Worm (Caenorhabditis elegans) whole organism, L4 larva: ENCODE data around the gene srbc-79.

ENCODE experiments used
- F26F4.8 ChIP-seq: fragments of 200-800 bp; sonication (Bioruptor generic); conservative IDR thresholded peaks from 2 replicates; pipeline ENCODE4 v1.3.6; 2022; ENCODE audit warnings: missing genetic modification characterization, missing compliant biosample characterization
- F44E2.7 ChIP-seq: fragments of 200-800 bp; sonication (Bioruptor generic); IDR thresholded peaks from 2 replicates; pipeline ENCODE4 v2.1.2; 2022; ENCODE audit warnings: missing genetic modification characterization, missing compliant biosample characterization
- R02D3.7 ChIP-seq: fragments of 150-350 bp; sonication (generic microtip); optimal IDR thresholded peaks from 3 replicates; lab custom pipeline; 2014; ENCODE audit warnings: missing biosample characterization, missing genetic modification characterization
- T20F7.1 ChIP-seq: fragments of 200-800 bp; sonication (Bioruptor generic); optimal IDR thresholded peaks from 2 replicates; lab custom pipeline; 2018; ENCODE audit warnings: mild to moderate bottlenecking, missing genetic modification characterization, missing compliant biosample characterization
- Y48G9A.11 ChIP-seq: fragments of 200-800 bp; sonication (Bioruptor generic); IDR thresholded peaks from 2 replicates; pipeline ENCODE4 v1.3.6; 2022; ENCODE audit warnings: missing genetic modification reagents, missing genetic modification characterization, missing compliant biosample characterization
- Y5F2A.4 ChIP-seq: fragments of 200-800 bp; sonication (Bioruptor generic); optimal IDR thresholded peaks from 2 replicates; lab custom pipeline; 2018; ENCODE audit warnings: mild to moderate bottlenecking, missing genetic modification characterization, missing compliant biosample characterization
- ZK546.5 ChIP-seq, 2 experiments: sonication (generic microtip); optimal IDR thresholded peaks; 2 replicates each; lab custom pipeline; 2017; ENCODE audit warnings: missing biosample characterization in 2 of 2, missing genetic modification characterization in 2 of 2
- aha-1 ChIP-seq: fragments of 150-350 bp; peaks from one replicate; lab custom pipeline; 2014; ENCODE audit warnings: missing biosample characterization, missing genetic modification characterization
- ama-1 ChIP-seq: fragments of 150-350 bp; optimal IDR thresholded peaks from 2 replicates; lab custom pipeline; 2014; ENCODE audit warnings: inconsistent platforms, mixed read lengths
- attf-4 ChIP-seq: sonication (generic microtip); optimal IDR thresholded peaks from 3 replicates; lab custom pipeline; 2017; ENCODE audit warnings: missing biosample characterization, missing genetic modification characterization
- ceh-20 ChIP-seq: fragments of 200-800 bp; sonication (Bioruptor generic); IDR thresholded peaks from 2 replicates; pipeline ENCODE4 v1.3.6; 2022; ENCODE audit warnings: missing genetic modification reagents, missing genetic modification characterization, missing compliant biosample characterization
- ceh-28 ChIP-seq: fragments of 150-350 bp; optimal IDR thresholded peaks from 2 replicates; lab custom pipeline; 2014; ENCODE audit warnings: missing biosample characterization, missing genetic modification reagents, missing genetic modification characterization
- ceh-32 ChIP-seq: sonication (generic microtip); optimal IDR thresholded peaks from 2 replicates; lab custom pipeline; 2016; ENCODE audit warnings: mild to moderate bottlenecking, missing genetic modification characterization, missing compliant biosample characterization; ENCODE audit not compliant: poor library complexity
- ceh-82 ChIP-seq: sonication (generic microtip); optimal IDR thresholded peaks from 2 replicates; lab custom pipeline; 2017; ENCODE audit warnings: missing biosample characterization, missing genetic modification characterization
- daf-12 ChIP-seq: fragments of 150-350 bp; optimal IDR thresholded peaks from 2 replicates; lab custom pipeline; 2014; ENCODE audit warnings: missing biosample characterization, missing genetic modification reagents, missing genetic modification characterization
- daf-8 ChIP-seq: fragments of 200-800 bp; sonication (Bioruptor generic); IDR thresholded peaks from 2 replicates; pipeline ENCODE4 v1.3.6; 2022; ENCODE audit warnings: missing genetic modification characterization, missing compliant biosample characterization
- dmd-6 ChIP-seq: fragments of 200-800 bp; sonication (Bioruptor generic); IDR thresholded peaks from 2 replicates; pipeline ENCODE4 v1.3.6; 2022; ENCODE audit warnings: missing genetic modification reagents, missing genetic modification characterization, missing compliant biosample characterization
- dmd-8 ChIP-seq: fragments of 200-800 bp; sonication (Bioruptor generic); IDR thresholded peaks from 2 replicates; pipeline ENCODE4 v1.3.6; 2022; ENCODE audit warnings: missing genetic modification characterization, missing compliant biosample characterization
- dmd-9 ChIP-seq: fragments of 200-800 bp; sonication (Bioruptor generic); IDR thresholded peaks from 2 replicates; pipeline ENCODE4 v1.3.6; 2022; ENCODE audit warnings: missing genetic modification reagents, missing genetic modification characterization, missing compliant biosample characterization
- duxl-1 ChIP-seq: sonication (generic microtip); optimal IDR thresholded peaks from 2 replicates; lab custom pipeline; 2016; ENCODE audit warnings: mild to moderate bottlenecking, missing genetic modification characterization, moderate library complexity, missing compliant biosample characterization; ENCODE audit not compliant: poor library complexity
- egl-27 ChIP-seq: sonication (generic microtip); optimal IDR thresholded peaks from 3 replicates; lab custom pipeline; 2017; ENCODE audit warnings: missing biosample characterization, missing genetic modification reagents, missing genetic modification characterization
- fkh-10 ChIP-seq: fragments of 150-350 bp; optimal IDR thresholded peaks from 2 replicates; lab custom pipeline; 2014; ENCODE audit warnings: missing biosample characterization, missing genetic modification reagents, missing genetic modification characterization
- fos-1 ChIP-seq: fragments of 150-350 bp; optimal IDR thresholded peaks from 2 replicates; lab custom pipeline; 2014; ENCODE audit warnings: missing biosample characterization, missing genetic modification characterization
- gei-8 ChIP-seq: fragments of 200-800 bp; sonication (Bioruptor generic); optimal IDR thresholded peaks from 2 replicates; lab custom pipeline; 2018; ENCODE audit warnings: mild to moderate bottlenecking, missing genetic modification characterization, missing compliant biosample characterization
- hmg-1.1 ChIP-seq: fragments of 200-800 bp; sonication (Bioruptor generic); IDR thresholded peaks from 2 replicates; pipeline ENCODE4 v1.3.6; 2022; ENCODE audit warnings: missing genetic modification reagents, missing genetic modification characterization, missing compliant biosample characterization
- lin-15B ChIP-seq: fragments of 150-350 bp; sonication (generic microtip); optimal IDR thresholded peaks from 3 replicates; lab custom pipeline; 2014; ENCODE audit warnings: missing biosample characterization, missing genetic modification characterization
- lin-29 ChIP-seq: fragments of 200-800 bp; sonication (Bioruptor generic); IDR thresholded peaks from 2 replicates; pipeline ENCODE4 v1.3.6; 2022; ENCODE audit warnings: missing genetic modification reagents, missing genetic modification characterization, missing compliant biosample characterization
- lin-38 ChIP-seq: fragments of 200-800 bp; sonication (Bioruptor generic); IDR thresholded peaks from 2 replicates; pipeline ENCODE4 v1.3.6; 2022; ENCODE audit warnings: missing genetic modification reagents, missing genetic modification characterization, missing compliant biosample characterization
- lin-39 ChIP-seq: fragments of 150-350 bp; optimal IDR thresholded peaks from 2 replicates; lab custom pipeline; 2014; ENCODE audit warnings: missing biosample characterization, missing genetic modification reagents, missing genetic modification characterization
- lsy-2 ChIP-seq, 2 experiments: fragments of 150-350 bp in 1 of 2; sonication (generic microtip) in 1 of 2; optimal IDR thresholded peaks; 2 replicates each; lab custom pipeline; 2014 to 2017; ENCODE audit warnings: missing biosample characterization in 2 of 2, missing genetic modification characterization in 2 of 2
- mdl-1 ChIP-seq, 2 experiments: fragments of 150-350 bp in 1 of 2; sonication (generic microtip) in 1 of 2; optimal IDR thresholded peaks; 2 replicates each; lab custom pipeline; 2014 to 2017; ENCODE audit warnings: missing biosample characterization in 2 of 2, missing genetic modification characterization in 2 of 2
- mep-1 ChIP-seq: fragments of 150-350 bp; sonication (generic microtip); optimal IDR thresholded peaks from 3 replicates; lab custom pipeline; 2014; ENCODE audit warnings: missing biosample characterization, missing genetic modification characterization
- mxl-3 ChIP-seq: fragments of 200-800 bp; sonication (Bioruptor generic); optimal IDR thresholded peaks from 2 replicates; lab custom pipeline; 2018; ENCODE audit warnings: mild to moderate bottlenecking, missing genetic modification characterization, missing compliant biosample characterization
- nhr-10 ChIP-seq: fragments of 150-350 bp; optimal IDR thresholded peaks from 2 replicates; lab custom pipeline; 2014; ENCODE audit warnings: missing biosample characterization, missing genetic modification characterization
- nhr-102 ChIP-seq: sonication (generic microtip); optimal IDR thresholded peaks from 2 replicates; lab custom pipeline; 2016; ENCODE audit warnings: mild to moderate bottlenecking, missing genetic modification characterization, moderate library complexity, missing compliant biosample characterization
- nhr-237 ChIP-seq: sonication (generic microtip); optimal IDR thresholded peaks from 2 replicates; lab custom pipeline; 2017; ENCODE audit warnings: missing biosample characterization, missing genetic modification characterization
- nhr-25 ChIP-seq: sonication (generic microtip); optimal IDR thresholded peaks from 2 replicates; lab custom pipeline; 2017; ENCODE audit warnings: missing genetic modification characterization, mild to moderate bottlenecking, missing compliant biosample characterization, antibody characterized with exemption, moderate library complexity, borderline replicate concordance; ENCODE audit not compliant: insufficient read depth
- nhr-41 ChIP-seq: fragments of 200-800 bp; sonication (Bioruptor generic); IDR thresholded peaks from 2 replicates; pipeline ENCODE4 v1.3.6; 2022; ENCODE audit warnings: missing genetic modification reagents, missing genetic modification characterization, missing compliant biosample characterization
- nhr-48 ChIP-seq: sonication (generic microtip); optimal IDR thresholded peaks from 2 replicates; lab custom pipeline; 2016; ENCODE audit warnings: mild to moderate bottlenecking, missing genetic modification characterization, missing compliant biosample characterization
- pqm-1 ChIP-seq: sonication (generic microtip); optimal IDR thresholded peaks from 2 replicates; lab custom pipeline; 2017; ENCODE audit warnings: missing biosample characterization, missing genetic modification characterization
- set-16 ChIP-seq: fragments of 200-800 bp; sonication (Bioruptor generic); IDR thresholded peaks from 2 replicates; pipeline ENCODE4 v1.3.6; 2022; ENCODE audit warnings: missing genetic modification reagents, missing genetic modification characterization, missing compliant biosample characterization
- spr-3 ChIP-seq: fragments of 200-800 bp; sonication (Bioruptor generic); optimal IDR thresholded peaks from 2 replicates; lab custom pipeline; 2018; ENCODE audit warnings: mild to moderate bottlenecking, missing genetic modification characterization, missing compliant biosample characterization
- tag-97 ChIP-seq: fragments of 200-800 bp; sonication (Bioruptor generic); IDR thresholded peaks from 2 replicates; pipeline ENCODE4 v1.3.6; 2022; ENCODE audit warnings: missing genetic modification characterization, missing compliant biosample characterization
- unc-130 ChIP-seq: sonication (generic microtip); optimal IDR thresholded peaks from 2 replicates; lab custom pipeline; 2016; ENCODE audit warnings: missing genetic modification reagents, missing genetic modification characterization, missing compliant biosample characterization
- unc-39 ChIP-seq: sonication (generic microtip); optimal IDR thresholded peaks from 2 replicates; lab custom pipeline; 2017; ENCODE audit warnings: missing biosample characterization, missing genetic modification characterization
- unc-62 ChIP-seq, 3 experiments: fragments of 150-350 bp in 1 of 3; sonication (generic microtip); optimal IDR thresholded peaks in 2 of 3; peaks in 1 of 3; 1 replicate in 1 of 3; 2 replicates in 2 of 3; lab custom pipeline; 2014 to 2017; ENCODE audit warnings: missing biosample characterization in 3 of 3, missing genetic modification characterization in 3 of 3, missing genetic modification reagents in 3 of 3, missing genotype in 1 of 3
- zfp-2 ChIP-seq: sonication (generic microtip); optimal IDR thresholded peaks from 2 replicates; lab custom pipeline; 2016; ENCODE audit warnings: mild to moderate bottlenecking, missing genetic modification characterization, missing compliant biosample characterization
- zip-11 ChIP-seq: fragments of 200-800 bp; sonication (Bioruptor generic); IDR thresholded peaks from 2 replicates; pipeline ENCODE4 v1.3.6; 2022; ENCODE audit warnings: missing genetic modification characterization, missing compliant biosample characterization
- zip-2 ChIP-seq: fragments of 150-350 bp; optimal IDR thresholded peaks from 2 replicates; lab custom pipeline; 2014; ENCODE audit warnings: missing biosample characterization, missing genetic modification characterization

The srbc-79 gene

DNA sequence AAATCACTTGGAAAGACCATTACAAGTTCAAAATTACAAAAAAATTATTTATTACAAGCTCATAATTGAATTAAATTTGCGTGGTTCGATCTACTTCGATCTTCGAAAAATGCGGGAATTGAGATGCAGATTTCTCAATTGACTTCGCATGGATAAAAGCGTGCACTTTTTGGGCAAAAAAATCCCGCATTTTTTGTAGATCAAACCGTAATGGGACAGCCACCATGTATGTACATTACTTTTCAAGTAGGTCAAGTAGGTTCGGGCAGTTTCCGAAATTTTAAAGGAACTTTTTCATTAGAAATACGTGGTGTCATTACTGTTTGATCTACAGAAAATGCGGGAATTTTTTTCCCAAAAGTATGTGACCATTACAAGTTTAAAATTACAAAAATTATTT, 5.3 kb upstream of the srbc-79 start (continued):
- TF ChIP-seq hmg-1.1 (GFP tag; lab: Robert Waterston, UW) (no peak), set-16 (GFP tag; lab: Robert Waterston, UW) (no peak), tag-97 (GFP tag; lab: Robert Waterston, UW) (no peak), attf-4 (tag; lab: Kevin White, UChicago) (no peak), zip-11 (no peak), unc-130 (no peak), zip-2 (no peak), ceh-82 (no peak), fos-1 (tag; lab: Kevin White, UChicago) (no peak), unc-62 (GFP tag; optimal IDR thresholded peaks at IDR 0.05 in 1 of 2; lab: Kevin White, UChicago) (peak in 1 of 2 experiments; percentile 32), unc-62 (tag; optimal IDR thresholded peaks at IDR 0.05; lab: Kevin White, UChicago) (no peak), mxl-3 (GFP tag; lab: Kevin White, UChicago) (no peak), egl-27 (tag; lab: Kevin White, UChicago) (no peak), T20F7.1 (peak; percentile 40), nhr-102 (tag; lab: Kevin White, UChicago) (peak; percentile 50), duxl-1 (tag; lab: Kevin White, UChicago) (no peak), R02D3.7 (no peak), ama-1 (lab: Kevin White, UChicago) (no peak), zfp-2 (tag; lab: Kevin White, UChicago) (no peak), ZK546.5 (tag; optimal IDR thresholded peaks at IDR 0.05; lab: Kevin White, UChicago) (no peak), nhr-10 (no peak), gei-8 (GFP tag; lab: Kevin White, UChicago) (peak; percentile 70), lin-15B (tag; lab: Kevin White, UChicago) (no peak), Y5F2A.4 (GFP tag; lab: Kevin White, UChicago) (no peak), daf-12 (no peak), dmd-6 (GFP tag; lab: Robert Waterston, UW) (peak; percentile 47; the same call in 1 of the 2 replicates), lin-38 (GFP tag; lab: Robert Waterston, UW) (peak; percentile 55), mep-1 (no peak), nhr-41 (no peak), ceh-28 (tag; lab: Kevin White, UChicago) (no peak)

DNA sequence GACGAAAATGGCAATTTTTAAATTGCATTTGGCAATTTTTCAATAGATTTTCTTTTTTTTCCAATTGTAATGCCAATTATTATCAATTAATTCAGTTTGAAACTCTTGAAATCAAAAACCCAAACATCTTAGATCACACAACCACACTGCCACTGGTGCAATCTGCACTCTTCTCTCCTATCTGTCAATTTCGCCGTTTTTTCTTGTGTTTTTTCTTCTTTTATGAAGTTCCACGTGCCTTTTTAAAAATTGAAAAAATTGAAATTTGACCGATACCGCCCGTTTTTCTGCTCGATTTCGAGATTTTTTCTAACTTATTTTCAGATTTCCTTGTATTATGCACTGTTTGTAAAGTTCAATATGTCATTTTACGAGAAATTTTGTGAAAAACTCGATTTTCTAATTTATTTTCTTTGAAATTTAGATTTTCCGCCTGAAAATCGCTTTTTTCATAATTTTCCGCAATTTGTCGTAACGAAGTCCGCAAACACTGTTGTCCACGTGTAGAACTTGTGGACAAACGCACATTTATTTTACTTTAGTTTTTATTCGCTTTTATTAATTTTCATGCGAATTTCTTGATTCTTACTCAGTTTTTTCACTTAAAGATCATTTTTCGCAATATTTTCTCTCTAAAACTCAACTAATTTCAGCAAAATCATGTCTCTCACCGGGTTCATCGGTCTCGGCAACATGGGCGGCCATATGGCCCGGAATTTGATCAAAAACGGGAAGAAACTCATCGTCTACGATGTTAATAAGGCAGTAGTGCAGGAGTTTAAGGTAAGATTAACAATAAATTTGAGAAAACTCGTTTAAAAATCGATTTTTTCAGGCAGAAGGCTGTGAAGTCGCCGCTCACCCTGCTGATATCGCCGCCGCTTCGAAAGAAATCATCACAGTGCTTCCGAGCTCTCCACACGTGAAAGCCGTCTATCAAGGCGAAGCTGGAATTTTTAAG, 1.3 kb upstream of the srbc-79 start, which contains the start of gene B0250.5:
Gene B0250.5 (plus strand): TSS at position 654 of the 961 bp plus-strand sequence.
- no peak for TF ChIP-seq fkh-10 (GFP tag; lab: Kevin White, UChicago)
- TF ChIP-seq Y48G9A.11 (GFP tag; lab: Robert Waterston, UW): no peak
- TF ChIP-seq daf-8 (GFP tag; lab: Robert Waterston, UW): no peak
- no peak for TF ChIP-seq dmd-9 (GFP tag; lab: Robert Waterston, UW)
- no peak for TF ChIP-seq set-16 (GFP tag; lab: Robert Waterston, UW)
- no peak for TF ChIP-seq ceh-20 (GFP tag; lab: Robert Waterston, UW)
- TF ChIP-seq pqm-1 (tag; lab: Kevin White, UChicago): no peak
- no peak for TF ChIP-seq spr-3 (GFP tag; lab: Kevin White, UChicago)
- no peak for TF ChIP-seq lin-39 (tag; lab: Kevin White, UChicago)
- TF ChIP-seq nhr-237: no peak
- TF ChIP-seq aha-1 (tag; lab: Kevin White, UChicago): no peak
- no peak for TF ChIP-seq unc-39 (tag; lab: Kevin White, UChicago)
- TF ChIP-seq hmg-1.1 (GFP tag; lab: Robert Waterston, UW): no peak
- TF ChIP-seq ceh-32 (tag; lab: Kevin White, UChicago): no peak
- TF ChIP-seq F26F4.8 (GFP tag; lab: Robert Waterston, UW): no peak
- no peak for TF ChIP-seq nhr-25 (tag; lab: Kevin White, UChicago)
- no peak for TF ChIP-seq ceh-82
- no peak for TF ChIP-seq nhr-102 (tag; lab: Kevin White, UChicago)
- TF ChIP-seq F44E2.7: 0 out of 2 replicates have a peak, but pooled peaks have one; percentile 65
- peak in 1 of 2 experiments; percentile 54 for TF ChIP-seq lsy-2 (tag; optimal IDR thresholded peaks at IDR 0.05; lab: Kevin White, UChicago)
- peak; percentile 34; the same call in 1 of the 2 replicates for TF ChIP-seq dmd-6 (GFP tag; lab: Robert Waterston, UW)
- TF ChIP-seq lin-29: no peak
- TF ChIP-seq mdl-1 (tag; optimal IDR thresholded peaks at IDR 0.05; lab: Kevin White, UChicago): peak in 1 of 2 experiments; percentile 36
- TF ChIP-seq zfp-2 (tag; lab: Kevin White, UChicago): no peak
- TF ChIP-seq dmd-8: no peak
- no peak for TF ChIP-seq nhr-48 (tag; lab: Kevin White, UChicago)
